Worm (Caenorhabditis elegans) whole organism, L1 larva: Measurements from ENCODE around the gene W01C8.1.

ENCODE experiments used
- nhr-237 ChIP-seq: fragments of 150-350 bp; optimal IDR thresholded peaks from 2 replicates; lab custom pipeline; 2014; ENCODE audit warnings: missing biosample characterization, missing genetic modification characterization
- nhr-76 ChIP-seq: sonication (generic microtip); optimal IDR thresholded peaks from 2 replicates; lab custom pipeline; 2017; ENCODE audit warnings: missing biosample characterization, missing genetic modification characterization

DNA sequence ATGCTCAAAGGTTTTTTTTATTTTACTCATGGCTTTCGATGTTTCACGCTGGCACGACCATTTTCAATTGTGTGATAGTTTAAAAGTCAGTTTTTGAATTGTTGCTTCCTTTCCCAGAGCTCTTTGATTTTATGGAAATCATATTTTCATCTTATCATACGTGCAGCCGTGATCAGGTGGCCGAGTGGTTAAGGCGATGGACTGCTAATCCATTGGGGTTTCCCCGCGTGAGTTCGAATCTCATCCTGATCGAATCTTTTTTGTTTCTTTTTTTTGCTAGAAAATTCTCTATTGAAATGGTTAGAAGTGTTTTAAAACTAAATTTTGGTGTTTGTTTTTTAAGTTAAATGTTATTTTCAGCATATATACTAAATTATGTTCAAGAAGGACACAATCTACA lies 17.0 kb downstream of the W01C8.1 start:
- TF ChIP-seq nhr-237 (tag; lab: Kevin White, UChicago) (no peak), nhr-76 (tag; lab: Kevin White, UChicago) (no peak)
